Fruit fly (Drosophila melanogaster): ENCODE measurements around the gene hry.

The hry gene

dm6 chr3L:8672199-8673059, 3.1 kb upstream of the hry start:
- TF ChIP-seq bab1 (GFP tag; optimal IDR thresholded peaks at IDR 0.05) (no peak), Hr96 (GFP tag; optimal IDR thresholded peaks at IDR 0.05) (peak; percentile 8), CG1620 (GFP tag; optimal IDR thresholded peaks at IDR 0.05) (no peak), Crg-1 (GFP tag; optimal IDR thresholded peaks at IDR 0.05) (no peak), CG7101 (tag; optimal IDR thresholded peaks at IDR 0.05) (peak; percentile 50), tj (GFP tag; optimal IDR thresholded peaks at IDR 0.05) (peak; percentile 43), CG14711 (tag; optimal IDR thresholded peaks at IDR 0.05) (peak; percentile 32), CG5204 (GFP tag; optimal IDR thresholded peaks at IDR 0.05) (peak; percentile 40), Mnt (GFP tag; optimal IDR thresholded peaks at IDR 0.05) (no peak), Clk (GFP tag; optimal IDR thresholded peaks at IDR 0.05) (no peak), CG11617 (GFP tag; optimal IDR thresholded peaks at IDR 0.05) (peak; percentile 51), cic (GFP tag; optimal IDR thresholded peaks at IDR 0.05) (no peak), ovo (GFP tag; optimal IDR thresholded peaks at IDR 0.05) (peak; percentile 69), CG12768 (GFP tag; optimal IDR thresholded peaks at IDR 0.05) (no peak), pad (GFP tag; optimal IDR thresholded peaks at IDR 0.05) (peak; percentile 74)

- TF ChIP-seq CG11617 (GFP tag; optimal IDR thresholded peaks at IDR 0.05): peak; percentile 17
- TF ChIP-seq CG14711 (tag; optimal IDR thresholded peaks at IDR 0.05): no peak
- no peak for TF ChIP-seq bab1 (GFP tag; optimal IDR thresholded peaks at IDR 0.05)
- peak; percentile 46 for TF ChIP-seq tj (GFP tag; optimal IDR thresholded peaks at IDR 0.05)
- TF ChIP-seq CG33017 (tag; optimal IDR thresholded peaks at IDR 0.05): peak; percentile 21
- no peak for TF ChIP-seq CG12768 (GFP tag; optimal IDR thresholded peaks at IDR 0.05)
- peak; percentile 41 for TF ChIP-seq Mnt (GFP tag; optimal IDR thresholded peaks at IDR 0.05)
- TF ChIP-seq CG1620 (GFP tag; optimal IDR thresholded peaks at IDR 0.05): no peak
- TF ChIP-seq pad (GFP tag; optimal IDR thresholded peaks at IDR 0.05): no peak
- no peak for TF ChIP-seq CG7045 (GFP tag; optimal IDR thresholded peaks at IDR 0.05)
- TF ChIP-seq cnc (optimal IDR thresholded peaks at IDR 0.05): no peak
- TF ChIP-seq toe (GFP tag; optimal IDR thresholded peaks at IDR 0.05): peak; percentile 22
- peak; percentile 22 for TF ChIP-seq Hr96 (GFP tag; optimal IDR thresholded peaks at IDR 0.05)
- no peak for TF ChIP-seq CG5204 (GFP tag; optimal IDR thresholded peaks at IDR 0.05)
- no peak for TF ChIP-seq ovo (GFP tag; optimal IDR thresholded peaks at IDR 0.05)
- peak; percentile 24 for TF ChIP-seq kay (GFP tag; ENCODE audit: borderline replicate concordance)
- no peak for TF ChIP-seq cic (GFP tag; optimal IDR thresholded peaks at IDR 0.05)
- TF ChIP-seq Clk (GFP tag; optimal IDR thresholded peaks at IDR 0.05): no peak
- no peak for TF ChIP-seq CG7101 (tag; optimal IDR thresholded peaks at IDR 0.05)
- TF ChIP-seq Crg-1 (GFP tag; optimal IDR thresholded peaks at IDR 0.05): no peak
These were observed 2.1 kb upstream of the hry start for dm6 chr3L:8673377-8674000.

- TF ChIP-seq Crg-1 (GFP tag; optimal IDR thresholded peaks at IDR 0.05) (no peak), Hr96 (GFP tag; optimal IDR thresholded peaks at IDR 0.05) (peak; percentile 31), CG12768 (GFP tag; optimal IDR thresholded peaks at IDR 0.05) (peak; percentile 63)
These were observed 472 bp upstream of the hry start for dm6 chr3L:8675029-8675544.

dm6 chr3L:8676500-8676899, 941 bp downstream of the hry start:
- TF ChIP-seq kay (GFP tag; ENCODE audit: borderline replicate concordance) (no peak), CG7101 (tag; optimal IDR thresholded peaks at IDR 0.05) (no peak), CG11617 (GFP tag; optimal IDR thresholded peaks at IDR 0.05) (no peak), ovo (GFP tag; optimal IDR thresholded peaks at IDR 0.05) (no peak), toe (GFP tag; optimal IDR thresholded peaks at IDR 0.05) (peak; percentile 30)

dm6 chr3L:8677774-8678173, 2.2 kb downstream of the hry start:
- TF ChIP-seq CG33017 (tag; optimal IDR thresholded peaks at IDR 0.05) (no peak), Clk (GFP tag; optimal IDR thresholded peaks at IDR 0.05) (no peak), CG1620 (GFP tag; optimal IDR thresholded peaks at IDR 0.05) (no peak), cic (GFP tag; optimal IDR thresholded peaks at IDR 0.05) (no peak), CG5204 (GFP tag; optimal IDR thresholded peaks at IDR 0.05) (no peak)

dm6 chr3L:8680353-8680752, 4.8 kb downstream of the hry start:
- TF ChIP-seq pad (GFP tag; optimal IDR thresholded peaks at IDR 0.05) (no peak), kay (GFP tag; ENCODE audit: borderline replicate concordance) (peak; percentile 50), CG11617 (GFP tag; optimal IDR thresholded peaks at IDR 0.05) (no peak)

dm6 chr3L:8681271-8681670, 5.7 kb downstream of the hry start:
- no peak for TF ChIP-seq Clk (GFP tag; optimal IDR thresholded peaks at IDR 0.05)
- no peak for TF ChIP-seq cic (GFP tag; optimal IDR thresholded peaks at IDR 0.05)
- no peak for TF ChIP-seq CG12768 (GFP tag; optimal IDR thresholded peaks at IDR 0.05)
- peak; percentile 43 for TF ChIP-seq bab1 (GFP tag; optimal IDR thresholded peaks at IDR 0.05)
- peak; percentile 26 for TF ChIP-seq tj (GFP tag; optimal IDR thresholded peaks at IDR 0.05)
- TF ChIP-seq CG7045 (GFP tag; optimal IDR thresholded peaks at IDR 0.05): no peak
